Worm (Caenorhabditis elegans): ENCODE data around the gene oac-21.

oac-21 gene

DNA sequence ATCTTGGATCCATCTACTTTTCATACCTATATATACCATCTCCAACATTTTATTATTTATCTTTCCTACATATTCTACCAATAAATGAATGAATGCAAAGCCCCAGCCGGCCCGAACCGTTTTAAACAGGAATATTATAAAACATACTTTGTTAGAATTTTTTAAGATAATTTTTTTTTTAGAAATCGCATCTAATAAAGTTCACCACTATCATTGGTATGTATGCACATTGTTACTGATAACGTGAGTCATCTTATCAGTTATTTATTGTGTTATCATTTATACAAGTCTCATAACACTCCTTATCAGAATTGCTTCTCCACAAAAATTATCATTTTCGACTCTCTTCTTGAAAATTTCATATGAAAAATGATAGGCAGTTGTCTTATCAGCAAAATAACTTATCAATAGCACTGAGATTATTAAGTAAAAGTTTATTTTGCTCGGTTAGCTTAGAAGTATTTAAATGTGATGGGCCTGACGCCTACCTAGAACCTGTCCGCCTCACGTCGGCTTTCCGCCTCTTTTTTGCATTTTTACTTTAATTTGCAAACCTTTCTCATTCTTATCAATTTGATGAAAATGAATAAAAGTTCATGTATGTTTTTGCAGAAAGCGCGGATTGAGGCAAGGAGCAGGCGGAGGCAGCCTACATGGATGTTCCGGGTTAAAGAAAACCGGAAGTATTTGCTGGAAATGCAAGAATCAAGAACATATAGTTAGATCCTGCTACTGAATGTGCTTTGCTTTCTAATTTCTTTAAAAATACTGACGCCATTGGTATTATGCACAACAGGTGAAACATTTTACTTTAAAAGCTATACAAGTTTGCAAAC, 10.9 kb downstream of the oac-21 start, which contains the start of gene srz-62 (continued):
- no peak for TF ChIP-seq lsl-1 (GFP tag; optimal IDR thresholded peaks at IDR 0.05)
- no peak for TF ChIP-seq xnd-1 (tag; optimal IDR thresholded peaks at IDR 0.05)
- TF ChIP-seq madf-6 (GFP tag; IDR thresholded peaks at IDR 0.05): no peak
- no peak for TF ChIP-seq attf-5 (GFP tag; optimal IDR thresholded peaks at IDR 0.05)
- TF ChIP-seq attf-3 (GFP tag; conservative IDR thresholded peaks at IDR 0.05): no peak
- no peak for TF ChIP-seq ceh-91 (GFP tag; IDR thresholded peaks at IDR 0.05)
- TF ChIP-seq C06A6.2 (GFP tag; conservative IDR thresholded peaks at IDR 0.05): no peak
- no peak for TF ChIP-seq nhr-179 (tag; optimal IDR thresholded peaks at IDR 0.05)
- no peak for TF ChIP-seq ztf-6 (GFP tag; IDR thresholded peaks at IDR 0.05)

DNA sequence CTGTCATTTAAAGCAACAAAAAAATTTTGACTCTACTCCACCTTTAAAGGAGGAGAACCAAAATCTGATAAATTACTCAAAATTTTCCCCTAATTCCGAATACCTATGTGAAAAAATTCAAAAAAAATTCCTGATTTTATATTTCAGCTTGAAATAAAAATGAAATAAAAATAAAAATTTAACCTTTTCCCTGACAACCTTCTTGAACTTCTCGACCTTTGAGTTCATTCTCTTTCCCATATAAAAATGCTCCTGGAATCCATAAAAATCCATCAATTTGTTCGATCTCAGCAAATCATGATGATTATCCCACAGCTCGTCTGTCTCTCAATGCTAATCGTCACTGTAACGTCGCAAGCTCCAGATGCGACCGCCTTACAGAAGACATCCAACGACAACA, 13.9 kb downstream of the oac-21 start, which contains the start of gene F56D6.6:
F56D6.6 (plus strand) TSS at position 301 of the 400 bp plus-strand sequence.
- TF ChIP-seq cebp-1 (GFP tag; IDR thresholded peaks at IDR 0.05) (no peak), cebp-1 (tag; optimal IDR thresholded peaks at IDR 0.05) (no peak), nfya-2 (GFP tag; IDR thresholded peaks at IDR 0.05) (no peak), ets-4 (GFP tag; optimal IDR thresholded peaks at IDR 0.05) (no peak), mel-28 (tag; optimal IDR thresholded peaks at IDR 0.05; ENCODE audit: borderline replicate concordance) (no peak), D2030.7 (GFP tag; IDR thresholded peaks at IDR 0.05) (no peak), nhr-90 (tag; optimal IDR thresholded peaks at IDR 0.05) (no peak), K11D2.4 (GFP tag; IDR thresholded peaks at IDR 0.05) (no peak), egl-44 (GFP tag; IDR thresholded peaks at IDR 0.05) (no peak)

DNA sequence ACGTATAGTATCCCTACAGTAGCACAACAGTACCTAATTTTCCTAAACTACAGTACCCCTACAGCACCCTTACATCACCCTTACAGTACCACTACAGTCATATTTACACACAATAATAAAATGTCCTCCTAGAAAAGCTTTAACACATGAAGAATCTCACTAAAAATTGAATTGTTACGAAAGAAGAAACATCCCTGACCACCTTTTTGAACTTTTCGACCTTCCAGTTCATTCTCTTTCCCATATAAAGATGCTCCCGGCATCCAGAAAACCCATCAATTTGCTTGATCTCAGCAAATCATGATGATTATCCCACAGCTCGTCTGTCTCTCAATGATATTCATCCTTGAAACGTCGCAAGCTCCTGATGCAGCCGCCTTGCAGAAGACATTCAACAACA, 15.6 kb downstream of the oac-21 start, which contains the start of gene F56D6.21:
F56D6.21 (plus strand) TSS at position 301 of the 400 bp plus-strand sequence.
- TF ChIP-seq nfya-1 (tag; optimal IDR thresholded peaks at IDR 0.05; ENCODE audit: borderline replicate concordance, insufficient read depth) (no peak), nhr-179 (tag; optimal IDR thresholded peaks at IDR 0.05) (no peak), snpc-4 (GFP tag; optimal IDR thresholded peaks at IDR 0.05) (no peak), snpc-4 (tag; optimal IDR thresholded peaks at IDR 0.05) (no peak)

DNA sequence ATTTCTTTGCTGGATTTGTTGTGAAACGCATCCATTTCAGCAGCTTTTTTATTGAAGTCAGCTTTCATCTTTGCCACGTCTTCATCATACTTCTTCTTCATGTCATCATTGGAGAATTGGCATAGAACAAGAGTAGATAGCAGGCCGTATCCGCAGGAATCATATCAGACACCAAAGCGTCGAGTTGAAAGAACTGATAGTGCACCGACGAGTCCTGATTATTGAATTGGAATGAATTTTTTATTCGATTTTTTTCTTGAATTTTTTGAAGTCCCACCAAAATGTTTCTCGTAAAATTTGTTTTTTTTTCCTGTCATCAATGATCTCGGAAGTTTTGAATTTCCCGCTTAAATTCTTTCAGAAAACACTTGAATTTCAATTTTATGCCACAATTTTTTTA, 17.3 kb downstream of the oac-21 start, which contains the start of gene F56D6.11:
F56D6.11 (minus strand) TSS at position 101 of the 400 bp plus-strand sequence.
- TF ChIP-seq rpc-1 (optimal IDR thresholded peaks at IDR 0.05) (no peak), rpc-1 (tag; optimal IDR thresholded peaks at IDR 0.05) (no peak), madf-3 (GFP tag; IDR thresholded peaks at IDR 0.05) (no peak), ZK185.1 (tag; optimal IDR thresholded peaks at IDR 0.05; ENCODE audit: poor library complexity, severe bottlenecking) (no peak), Y53F4B.3 (GFP tag; IDR thresholded peaks at IDR 0.05) (no peak), hrde-1 (tag; optimal IDR thresholded peaks at IDR 0.05; ENCODE audit: borderline replicate concordance) (no peak), ztf-25 (GFP tag; IDR thresholded peaks at IDR 0.05) (no peak)

DNA sequence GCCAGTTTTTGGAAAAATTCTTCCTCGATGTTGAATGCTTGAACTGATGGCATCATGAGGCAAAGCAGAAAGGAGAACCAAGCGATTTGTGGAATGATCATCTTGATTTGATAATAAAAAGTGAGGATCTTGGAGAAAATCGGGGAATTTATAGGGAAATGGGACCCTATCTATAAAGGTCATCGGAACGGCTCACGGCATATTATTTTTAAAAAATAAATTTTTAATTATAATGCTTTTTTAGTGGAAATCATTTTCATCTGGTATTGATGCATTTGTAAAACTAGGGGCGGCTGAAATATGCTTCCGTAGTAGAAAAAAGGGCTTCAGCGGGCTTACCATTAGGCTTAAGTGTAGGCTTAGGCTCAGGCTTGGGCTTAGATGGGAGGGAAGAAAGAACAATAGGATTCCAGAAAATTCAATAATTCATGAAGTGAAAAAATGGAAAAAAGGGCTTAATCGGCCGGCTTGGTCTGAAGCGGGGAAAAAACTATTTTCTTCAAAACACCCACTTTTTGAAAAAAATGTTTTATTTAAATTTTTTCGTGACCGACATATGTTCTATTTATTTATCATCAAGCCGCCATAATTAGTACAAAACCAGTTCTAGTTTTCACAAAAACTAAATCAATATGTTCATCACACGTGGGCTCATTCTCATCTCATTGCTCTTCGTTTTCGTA, 18.6 kb downstream of the oac-21 start, which contains the start of the genes F56D6.22 and F56D6.12:
F56D6.22 (minus strand) TSS at position 101 of the 683 bp plus-strand sequence.
F56D6.12 (plus strand) TSS at position 633 of the 683 bp plus-strand sequence.
- no peak for TF ChIP-seq ceh-100 (GFP tag; IDR thresholded peaks at IDR 0.05)
- TF ChIP-seq F22D6.2 (tag; optimal IDR thresholded peaks at IDR 0.05): no peak
- no peak for TF ChIP-seq ztf-28 (GFP tag; IDR thresholded peaks at IDR 0.05)
- no peak for TF ChIP-seq sptf-2 (GFP tag; optimal IDR thresholded peaks at IDR 0.05)
- no peak for TF ChIP-seq ztf-26 (tag; optimal IDR thresholded peaks at IDR 0.05)
- TF ChIP-seq unc-130 (GFP tag; optimal IDR thresholded peaks at IDR 0.05): no peak
- no peak for TF ChIP-seq mxl-1 (tag; optimal IDR thresholded peaks at IDR 0.05)
- no peak for TF ChIP-seq bed-2 (GFP tag; IDR thresholded peaks at IDR 0.05)
- TF ChIP-seq dpl-1 (GFP tag; optimal IDR thresholded peaks at IDR 0.05): no peak
- no peak for TF ChIP-seq B0261.1 (tag; optimal IDR thresholded peaks at IDR 0.05)
- TF ChIP-seq ceh-40 (GFP tag; IDR thresholded peaks at IDR 0.05): no peak
- no peak for TF ChIP-seq C06A6.2 (GFP tag; conservative IDR thresholded peaks at IDR 0.05)
- no peak for TF ChIP-seq zim-3 (tag; optimal IDR thresholded peaks at IDR 0.05)
